Fruit fly (Drosophila melanogaster) whole organism, embryonic: Measurements from ENCODE around the gene Pi3K21B.

ENCODE experiments used
- Asciz ChIP-seq: fragments of 200-800 bp; sonication (Bioruptor generic); optimal IDR thresholded peaks from 2 replicates; lab custom pipeline; 2017; ENCODE audit warnings: missing biosample characterization, mild to moderate bottlenecking, missing genetic modification characterization, missing genetic modification reagents
- BEAF-32 ChIP-seq: fragments of 200-800 bp; sonication (Bioruptor generic); optimal IDR thresholded peaks from 3 replicates; lab custom pipeline; 2017; ENCODE audit warnings: missing biosample characterization, missing genetic modification characterization, mild to moderate bottlenecking, moderate library complexity, missing genetic modification reagents
- CG10209 ChIP-seq: fragments of 200-800 bp; sonication (Bioruptor generic); optimal IDR thresholded peaks from 3 replicates; lab custom pipeline; 2017; ENCODE audit warnings: missing biosample characterization, mild to moderate bottlenecking, missing genetic modification characterization, missing genetic modification reagents
- CG10431 ChIP-seq: fragments of 200-800 bp; sonication (Bioruptor generic); optimal IDR thresholded peaks from 3 replicates; lab custom pipeline; 2018; ENCODE audit warnings: missing biosample characterization, mild to moderate bottlenecking, missing genetic modification characterization
- CG11456 ChIP-seq: fragments of 200-800 bp; sonication (Bioruptor generic); IDR thresholded peaks from 3 replicates; pipeline ENCODE4 v1.3.6; 2022; ENCODE audit warnings: missing biosample characterization, missing genetic modification characterization
- CG12299 ChIP-seq: fragments of 200-800 bp; sonication (Bioruptor generic); optimal IDR thresholded peaks from 2 replicates; lab custom pipeline; 2018; ENCODE audit warnings: missing biosample characterization, mild to moderate bottlenecking, missing genetic modification characterization
- CG13624 ChIP-seq: fragments of 200-800 bp; sonication (Bioruptor generic); optimal IDR thresholded peaks from 2 replicates; lab custom pipeline; 2016; ENCODE audit warnings: missing biosample characterization, missing genetic modification characterization
- CG14667 ChIP-seq: fragments of 200-800 bp; sonication (Bioruptor generic); IDR thresholded peaks from 2 replicates; pipeline ENCODE4 v1.3.6; 2022; ENCODE audit warnings: missing biosample characterization, missing genetic modification characterization
- CG16863 ChIP-seq: fragments of 200-800 bp; sonication (Bioruptor generic); optimal IDR thresholded peaks from 3 replicates; lab custom pipeline; 2016; ENCODE audit warnings: missing biosample characterization, missing genetic modification characterization
- CG18011 ChIP-seq: fragments of 200-800 bp; sonication (Bioruptor generic); optimal IDR thresholded peaks from 2 replicates; lab custom pipeline; 2017; ENCODE audit warnings: missing biosample characterization, missing genetic modification characterization, mild to moderate bottlenecking, moderate library complexity, missing genotype
- CG32772 ChIP-seq: fragments of 200-800 bp; sonication (Bioruptor generic); IDR thresholded peaks from 2 replicates; pipeline ENCODE4 v1.3.6; 2022; ENCODE audit warnings: missing biosample characterization, missing genetic modification characterization
- CG3407 ChIP-seq: fragments of 200-800 bp; sonication (Bioruptor generic); optimal IDR thresholded peaks from 2 replicates; lab custom pipeline; 2018; ENCODE audit warnings: missing biosample characterization, mild to moderate bottlenecking, missing genetic modification characterization
- CG3726 ChIP-seq: fragments of 200-800 bp; sonication (Bioruptor generic); IDR thresholded peaks from 3 replicates; pipeline ENCODE4, ENCODE4 v1.3.6; 2022; ENCODE audit warnings: missing biosample characterization, missing genetic modification characterization
- CG4707 ChIP-seq: fragments of 200-800 bp; sonication (Bioruptor generic); optimal IDR thresholded peaks from 2 replicates; lab custom pipeline; 2018; ENCODE audit warnings: missing biosample characterization, mild to moderate bottlenecking, missing genetic modification characterization, moderate library complexity
- CG5245 ChIP-seq: fragments of 200-800 bp; sonication (Bioruptor generic); optimal IDR thresholded peaks from 3 replicates; lab custom pipeline; 2016; ENCODE audit warnings: missing biosample characterization, missing genetic modification characterization
- CG6654 ChIP-seq: fragments of 200-800 bp; sonication (Bioruptor generic); optimal IDR thresholded peaks from 2 replicates; lab custom pipeline; 2017; ENCODE audit warnings: missing biosample characterization, mild to moderate bottlenecking, missing genetic modification characterization
- CG6765 ChIP-seq: fragments of 200-800 bp; sonication (Bioruptor generic); optimal IDR thresholded peaks from 3 replicates; lab custom pipeline; 2017; ENCODE audit warnings: missing biosample characterization, mild to moderate bottlenecking, missing genetic modification characterization
- ERR ChIP-seq: fragments of 200-800 bp; sonication (Bioruptor generic); optimal IDR thresholded peaks from 2 replicates; lab custom pipeline; 2016; ENCODE audit warnings: missing biosample characterization, missing genetic modification characterization
- Elba2 ChIP-seq: fragments of 200-800 bp; sonication (Bioruptor generic); optimal IDR thresholded peaks from 3 replicates; lab custom pipeline; 2016; ENCODE audit warnings: missing biosample characterization, missing genetic modification characterization
- HmgZ ChIP-seq: fragments of 200-800 bp; sonication (Bioruptor generic); optimal IDR thresholded peaks from 2 replicates; lab custom pipeline; 2018; ENCODE audit warnings: missing biosample characterization, mild to moderate bottlenecking, missing genetic modification characterization
- Kr ChIP-seq: fragments of 200-800 bp; sonication (Bioruptor generic); optimal IDR thresholded peaks from 2 replicates; lab custom pipeline; 2017; ENCODE audit warnings: missing biosample characterization, mild to moderate bottlenecking, missing genetic modification characterization
- MBD-R2 ChIP-seq: fragments of 200-800 bp; sonication (Bioruptor generic); IDR thresholded peaks from 2 replicates; pipeline ENCODE4 v1.3.6; 2022; ENCODE audit warnings: missing biosample characterization, missing genetic modification characterization
- Med ChIP-seq: fragments of 200-800 bp; sonication (Bioruptor generic); peaks from one replicate; lab custom pipeline; 2016; ENCODE audit warnings: missing biosample characterization, missing genetic modification characterization, mild to moderate bottlenecking, inconsistent platforms, moderate library complexity
- Oaz ChIP-seq: fragments of 200-800 bp; sonication (Bioruptor generic); IDR thresholded peaks from 2 replicates; pipeline ENCODE4 v1.3.6; 2022; ENCODE audit warnings: missing biosample characterization, missing genetic modification characterization
- Taf1 ChIP-seq: fragments of 200-800 bp; sonication (Bioruptor generic); IDR thresholded peaks from 2 replicates; pipeline ENCODE4 v1.3.6; 2022; ENCODE audit warnings: missing biosample characterization, missing genetic modification characterization
- Xrp1 ChIP-seq: fragments of 200-800 bp; sonication (Bioruptor generic); IDR thresholded peaks from 2 replicates; pipeline ENCODE4 v1.3.6; 2022; ENCODE audit warnings: missing biosample characterization, missing genetic modification characterization
- YL-1 ChIP-seq: fragments of 200-800 bp; sonication (Bioruptor generic); optimal IDR thresholded peaks from 3 replicates; lab custom pipeline; 2017; ENCODE audit warnings: missing biosample characterization, mild to moderate bottlenecking, missing genetic modification characterization
- al ChIP-seq: fragments of 200-800 bp; sonication (Bioruptor generic); IDR thresholded peaks from 2 replicates; pipeline ENCODE4 v1.3.6; 2022; ENCODE audit warnings: missing biosample characterization, missing genetic modification characterization
- bcd ChIP-seq: fragments of 200-800 bp; sonication (Bioruptor generic); optimal IDR thresholded peaks from 2 replicates; lab custom pipeline; 2017; ENCODE audit warnings: missing biosample characterization, mild to moderate bottlenecking, missing genetic modification characterization
- bigmax ChIP-seq: fragments of 200-800 bp; sonication (Bioruptor generic); optimal IDR thresholded peaks from 2 replicates; lab custom pipeline; 2018; ENCODE audit warnings: missing biosample characterization, mild to moderate bottlenecking, missing genetic modification characterization
- bsh ChIP-seq, 2 experiments: fragments of 200-800 bp; sonication (Bioruptor generic); optimal IDR thresholded peaks; 2 replicates each; lab custom pipeline; 2017 to 2018; ENCODE audit warnings: mild to moderate bottlenecking in 2 of 2, missing biosample characterization in 2 of 2, missing genetic modification characterization in 2 of 2, moderate library complexity in 1 of 2
- cas ChIP-seq: fragments of 200-800 bp; sonication (Bioruptor generic); IDR thresholded peaks from 2 replicates; pipeline ENCODE4 v1.3.6; 2022; ENCODE audit warnings: missing biosample characterization, missing genetic modification characterization
- cwo ChIP-seq: fragments of 200-800 bp; sonication (Bioruptor generic); optimal IDR thresholded peaks from 3 replicates; lab custom pipeline; 2017; ENCODE audit warnings: missing biosample characterization, missing genetic modification characterization, mild to moderate bottlenecking, moderate library complexity, missing genetic modification reagents
- dan ChIP-seq: fragments of 200-800 bp; sonication (Bioruptor generic); IDR thresholded peaks from 2 replicates; pipeline ENCODE4 v1.3.6; 2022; ENCODE audit warnings: missing biosample characterization, missing genetic modification characterization
- ftz-f1 ChIP-seq: fragments of 200-800 bp; sonication (Bioruptor generic); optimal IDR thresholded peaks from 2 replicates; lab custom pipeline; 2016; ENCODE audit warnings: missing biosample characterization, missing genetic modification characterization
- grn ChIP-seq: fragments of 200-800 bp; sonication (Bioruptor generic); optimal IDR thresholded peaks from 3 replicates; lab custom pipeline; 2017; ENCODE audit warnings: missing biosample characterization, missing genetic modification characterization
- h ChIP-seq: fragments of >200 bp; optimal IDR thresholded peaks from 2 replicates; lab custom pipeline; 2017
- hb ChIP-seq: fragments of 200-800 bp; sonication (Bioruptor generic); IDR thresholded peaks from 3 replicates; pipeline ENCODE4 v1.3.6; 2022; ENCODE audit warnings: missing biosample characterization, missing genetic modification characterization; ENCODE audit not compliant: partially characterized antibody
- kah ChIP-seq: fragments of 200-800 bp; sonication (Bioruptor generic); optimal IDR thresholded peaks from 2 replicates; lab custom pipeline; 2018; ENCODE audit warnings: missing biosample characterization, mild to moderate bottlenecking, missing genetic modification characterization
- lov ChIP-seq, 2 experiments: fragments of 200-800 bp in 1 of 2; fragments of >200 bp in 1 of 2; sonication (Bioruptor generic) in 1 of 2; IDR thresholded peaks in 1 of 2; optimal IDR thresholded peaks in 1 of 2; 2 replicates in 1 of 2; 3 replicates in 1 of 2; pipeline versions ENCODE4 v1.3.6 to Lab custom; 2017 to 2022; ENCODE audit warnings: missing biosample characterization in 1 of 2, missing genetic modification characterization in 1 of 2
- nerfin-2 ChIP-seq: fragments of 200-800 bp; sonication (Bioruptor generic); IDR thresholded peaks from 2 replicates; pipeline ENCODE4 v1.3.6; 2022; ENCODE audit warnings: missing biosample characterization, missing genetic modification characterization; ENCODE audit not compliant: partially characterized antibody
- nom ChIP-seq: fragments of 200-800 bp; sonication (Bioruptor generic); optimal IDR thresholded peaks from 2 replicates; lab custom pipeline; 2017; ENCODE audit warnings: missing biosample characterization, missing genetic modification characterization, mild to moderate bottlenecking, moderate library complexity, missing genetic modification reagents
- sc ChIP-seq, 3 experiments: fragments of >200 bp in 2 of 3; fragments of 200-800 bp in 1 of 3; sonication (Bioruptor generic) in 1 of 3; optimal IDR thresholded peaks; 2 replicates in 2 of 3; 3 replicates in 1 of 3; lab custom pipeline; 2017; ENCODE audit warnings: mild to moderate bottlenecking in 1 of 3, missing biosample characterization in 1 of 3, missing genetic modification characterization in 1 of 3, missing genetic modification reagents in 1 of 3
- sim ChIP-seq: fragments of 200-800 bp; sonication (Bioruptor generic); IDR thresholded peaks from 2 replicates; pipeline ENCODE4 v1.3.6; 2022; ENCODE audit warnings: missing biosample characterization, missing genetic modification characterization
- sob ChIP-seq: fragments of 200-800 bp; sonication (Bioruptor generic); IDR thresholded peaks from 2 replicates; pipeline ENCODE4 v1.3.6; 2022; ENCODE audit warnings: missing biosample characterization, missing genetic modification characterization
- tio ChIP-seq: fragments of 200-800 bp; sonication (Bioruptor generic); optimal IDR thresholded peaks from 2 replicates; lab custom pipeline; 2017; ENCODE audit warnings: missing biosample characterization, missing genetic modification characterization, inconsistent platforms
- unc-4 ChIP-seq: fragments of 200-800 bp; sonication (Bioruptor generic); IDR thresholded peaks from 2 replicates; pipeline ENCODE4 v1.3.6; 2022; ENCODE audit warnings: missing biosample characterization, missing genetic modification characterization; ENCODE audit not compliant: partially characterized antibody

The Pi3K21B gene

DNA sequence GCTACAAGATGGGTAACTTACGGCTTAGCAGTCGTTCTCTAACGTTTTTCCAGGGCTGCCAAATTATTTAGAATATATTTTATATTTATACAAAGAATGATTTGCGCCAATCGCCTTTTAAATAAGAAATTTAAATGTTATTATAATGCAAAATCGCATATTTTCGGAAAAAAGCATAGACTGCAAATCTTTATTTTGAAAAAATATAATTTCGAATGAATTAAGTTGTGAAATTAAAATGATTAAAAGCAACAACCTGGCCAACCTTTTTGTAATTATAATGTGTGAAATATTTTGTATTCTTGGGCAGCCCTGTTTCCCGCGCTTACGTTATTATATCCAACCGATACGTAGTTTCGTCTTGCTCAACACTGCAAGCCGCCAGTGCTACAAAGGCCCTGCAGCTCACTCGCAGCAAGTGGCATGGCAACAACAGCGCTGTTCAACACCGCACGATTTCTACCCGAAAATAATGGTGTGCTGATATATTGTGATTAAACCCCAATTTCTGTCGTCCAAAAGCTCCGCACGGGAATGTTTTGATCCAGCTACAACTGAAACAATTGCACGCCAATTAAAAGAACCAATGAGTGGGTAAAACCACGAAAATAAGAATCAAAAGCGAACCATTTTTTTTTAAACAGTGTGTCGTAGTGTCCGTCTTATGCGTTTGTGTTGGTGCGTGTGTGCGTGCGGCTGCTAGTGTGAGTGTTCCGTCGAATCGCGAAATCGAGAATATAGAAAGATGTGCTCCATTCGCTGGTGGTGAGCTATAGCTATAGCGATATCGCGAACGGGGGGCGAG lies at the start of gene Pi3K21B (continued):
- TF ChIP-seq sob (GFP tag; lab: Robert Waterston, UW) (peak; percentile 93), nerfin-2 (no peak), MBD-R2 (GFP tag; lab: Robert Waterston, UW) (peak; percentile 76; the same call in 1 of the 2 replicates), Elba2 (GFP tag; lab: Kevin White, UChicago) (peak; percentile 61), CG12299 (tag; lab: Kevin White, UChicago) (peak; percentile 79), YL-1 (peak; percentile 75), CG14667 (GFP tag; lab: Robert Waterston, UW) (peak; percentile 66), CG5245 (peak; percentile 87), unc-4 (GFP tag; lab: Robert Waterston, UW) (peak; percentile 34; the same call in 1 of the 2 replicates), bcd (GFP tag; lab: Kevin White, UChicago) (peak; percentile 91), CG10431 (GFP tag; lab: Kevin White, UChicago) (peak; percentile 78), CG6654 (peak; percentile 65), grn (GFP tag; lab: Kevin White, UChicago) (peak; percentile 56), bigmax (GFP tag; lab: Kevin White, UChicago) (peak; percentile 4), cwo (GFP tag; lab: Kevin White, UChicago) (peak; percentile 69), CG3726 (GFP tag; lab: Robert Waterston, UW) (peak; percentile 75; the same call in 1 of the 3 replicates), CG6765 (GFP tag; lab: Kevin White, UChicago) (peak; percentile 72), CG18011 (GFP tag; lab: Kevin White, UChicago) (peak; percentile 80), HmgZ (tag; lab: Kevin White, UChicago) (peak; percentile 87), Taf1 (peak; percentile 54; the same call in 1 of the 2 replicates), tio (peak; percentile 93), BEAF-32 (GFP tag; lab: Kevin White, UChicago) (peak; percentile 49), CG10209 (GFP tag; lab: Kevin White, UChicago) (peak; percentile 92), ERR (GFP tag; lab: Kevin White, UChicago) (peak; percentile 81), hb (no peak), h (lab: Kevin White, UChicago) (no peak), CG11456 (GFP tag; lab: Robert Waterston, UW) (peak; percentile 96), Med (GFP tag; lab: Kevin White, UChicago) (peak; percentile 99), dan (GFP tag; lab: Robert Waterston, UW) (no peak), cas (GFP tag; lab: Robert Waterston, UW) (peak; percentile 30; the same call in 1 of the 2 replicates), CG32772 (peak; percentile 82), bsh (GFP tag; optimal IDR thresholded peaks at IDR 0.05; lab: Kevin White, UChicago) (peak; percentile 49 to 84), sim (GFP tag; lab: Robert Waterston, UW) (no peak), CG16863 (GFP tag; lab: Kevin White, UChicago) (peak; percentile 86), nom (peak; percentile 59), kah (GFP tag; lab: Kevin White, UChicago) (peak; percentile 89), Asciz (GFP tag; lab: Kevin White, UChicago) (peak; percentile 67), Oaz (GFP tag; lab: Robert Waterston, UW) (peak; percentile 79), sc (optimal IDR thresholded peaks at IDR 0.05; lab: Kevin White, UChicago) (no peak), sc (GFP tag; optimal IDR thresholded peaks at IDR 0.05; lab: Kevin White, UChicago) (peak; percentile 85), Xrp1 (GFP tag; lab: Robert Waterston, UW) (peak; percentile 83), CG13624 (GFP tag; lab: Kevin White, UChicago) (peak; percentile 91), al (GFP tag; lab: Robert Waterston, UW) (peak; percentile 77), Kr (no peak), ftz-f1 (GFP tag; lab: Kevin White, UChicago) (peak; percentile 33), CG3407 (GFP tag; lab: Kevin White, UChicago) (peak; percentile 77), lov (optimal IDR thresholded peaks at IDR 0.05; lab: Kevin White, UChicago) (no peak), lov (GFP tag; IDR thresholded peaks at IDR 0.05; lab: Robert Waterston, UW) (0 out of 3 replicates have a peak, but pooled peaks have one; percentile 4), CG4707 (peak; percentile 37)
